Fruit fly (Drosophila melanogaster) whole organism, wandering third instar larva: ENCODE results near the gene CG9682.

Source experiments
- Abd-B ChIP-seq: fragments of >200 bp; optimal IDR thresholded peaks from 2 replicates; lab custom pipeline; 2017; ENCODE audit warnings: missing biosample characterization, missing genetic modification characterization
- CG32264 ChIP-seq: fragments of 200-800 bp; sonication (Bioruptor generic); optimal IDR thresholded peaks from 2 replicates; lab custom pipeline; 2016; ENCODE audit warnings: missing biosample characterization, missing genetic modification characterization
- CG9705 ChIP-seq: fragments of 200-800 bp; sonication (Bioruptor generic); optimal IDR thresholded peaks from 2 replicates; lab custom pipeline; 2018; ENCODE audit warnings: missing biosample characterization, mild to moderate bottlenecking, missing genetic modification characterization
- CrebA ChIP-seq: fragments of 200-800 bp; sonication (Bioruptor generic); optimal IDR thresholded peaks from 2 replicates; lab custom pipeline; 2016; ENCODE audit warnings: missing biosample characterization, mild to moderate bottlenecking, missing genetic modification characterization, borderline replicate concordance
- Dfd ChIP-seq: fragments of >200 bp; optimal IDR thresholded peaks from 2 replicates; lab custom pipeline; 2017; ENCODE audit warnings: missing biosample characterization, missing genetic modification characterization
- Dif ChIP-seq: fragments of 200-275, 200-300 bp; sonication (Bioruptor generic); optimal IDR thresholded peaks from 2 replicates; lab custom pipeline; 2018; ENCODE audit warnings: missing biosample characterization, missing genetic modification characterization; ENCODE audit not compliant: partially characterized antibody
- GATAd ChIP-seq: sonication (Bioruptor generic); optimal IDR thresholded peaks from 2 replicates; lab custom pipeline; 2016; ENCODE audit warnings: missing biosample characterization, missing genetic modification characterization
- HLH106 ChIP-seq: fragments of 200-800 bp; optimal IDR thresholded peaks from 3 replicates; lab custom pipeline; 2019; ENCODE audit warnings: missing biosample characterization, mild to moderate bottlenecking, missing genetic modification characterization, moderate library complexity
- Hnf4 ChIP-seq: fragments of 200-800 bp; sonication (Bioruptor generic); optimal IDR thresholded peaks from 2 replicates; lab custom pipeline; 2016; ENCODE audit warnings: missing biosample characterization, mild to moderate bottlenecking, missing genetic modification characterization
- Hr78 ChIP-seq: fragments of >200 bp; optimal IDR thresholded peaks from 2 replicates; lab custom pipeline; 2017; ENCODE audit warnings: missing biosample characterization, missing genetic modification characterization
- Hr83 ChIP-seq: fragments of 200-300 bp; sonication (Bioruptor generic); optimal IDR thresholded peaks from 2 replicates; lab custom pipeline; 2016; ENCODE audit warnings: missing biosample characterization, mild to moderate bottlenecking, missing genetic modification characterization, moderate library complexity; ENCODE audit not compliant: poor library complexity, severe bottlenecking
- Jra ChIP-seq: sonication (Bioruptor generic); optimal IDR thresholded peaks from 2 replicates; lab custom pipeline; 2016; ENCODE audit warnings: missing biosample characterization, missing genetic modification characterization
- Mio ChIP-seq: sonication (Bioruptor generic); optimal IDR thresholded peaks from 2 replicates; lab custom pipeline; 2016; ENCODE audit warnings: missing biosample characterization, missing genetic modification characterization
- Myc ChIP-seq: fragments of >200 bp; optimal IDR thresholded peaks from 2 replicates; lab custom pipeline; 2017
- N ChIP-seq: fragments of >200 bp; optimal IDR thresholded peaks from 2 replicates; lab custom pipeline; 2018; ENCODE audit warnings: missing biosample characterization, missing external identifiers, missing genetic modification characterization
- OdsH ChIP-seq: fragments of 200-800 bp; sonication (Bioruptor generic); optimal IDR thresholded peaks from 2 replicates; lab custom pipeline; 2016; ENCODE audit warnings: missing biosample characterization, mild to moderate bottlenecking, missing genetic modification characterization
- Rel ChIP-seq, 2 experiments: fragments of 200-800 bp; sonication (Bioruptor generic) in 1 of 2; optimal IDR thresholded peaks; 2 replicates in 1 of 2; 3 replicates in 1 of 2; lab custom pipeline; 2016 to 2019; ENCODE audit warnings: mild to moderate bottlenecking in 2 of 2, missing biosample characterization in 2 of 2, missing genetic modification characterization in 2 of 2, moderate library complexity in 1 of 2
- Sp1 ChIP-seq: fragments of 200-800 bp; sonication (Bioruptor generic); optimal IDR thresholded peaks from 3 replicates; lab custom pipeline; 2019; ENCODE audit warnings: missing biosample characterization, mild to moderate bottlenecking, missing genetic modification characterization, moderate library complexity
- Vsx2 ChIP-seq: fragments of 200-300, 225-300 bp; sonication (Bioruptor generic); optimal IDR thresholded peaks from 2 replicates; lab custom pipeline; 2018; ENCODE audit warnings: missing biosample characterization, missing genetic modification characterization; ENCODE audit not compliant: partially characterized antibody
- br ChIP-seq: fragments of 200-800 bp; sonication (Bioruptor generic); optimal IDR thresholded peaks from 2 replicates; lab custom pipeline; 2016; ENCODE audit warnings: missing biosample characterization, missing genetic modification characterization
- brk ChIP-seq: fragments of 200-800 bp; sonication (Bioruptor generic); optimal IDR thresholded peaks from 2 replicates; lab custom pipeline; 2016; ENCODE audit warnings: missing biosample characterization, mild to moderate bottlenecking, missing genetic modification characterization
- dl ChIP-seq, 2 experiments: fragments of 175-275, 200-275 bp in 1 of 2; fragments of 200-275 bp in 1 of 2; sonication (Bioruptor generic); optimal IDR thresholded peaks; lab custom pipeline; 2018; ENCODE audit warnings: mild to moderate bottlenecking in 2 of 2, missing biosample characterization in 2 of 2, missing genetic modification characterization in 2 of 2, moderate library complexity in 2 of 2; ENCODE audit not compliant: partially characterized antibody in 2 of 2, insufficient read depth in 1 of 2
- dmrt93B ChIP-seq: fragments of 200-800 bp; sonication (Bioruptor generic); optimal IDR thresholded peaks from 2 replicates; lab custom pipeline; 2018; ENCODE audit warnings: missing biosample characterization, mild to moderate bottlenecking, missing genetic modification characterization
- dsf ChIP-seq: sonication (Bioruptor generic); optimal IDR thresholded peaks from 2 replicates; lab custom pipeline; 2016; ENCODE audit warnings: missing biosample characterization, missing genetic modification characterization, borderline replicate concordance
- ey ChIP-seq: fragments of 200-800 bp; sonication (Bioruptor generic); optimal IDR thresholded peaks from 2 replicates; lab custom pipeline; 2016; ENCODE audit warnings: missing biosample characterization, missing genetic modification characterization
- foxo ChIP-seq, 2 experiments: fragments of 200-800 bp; sonication (Bioruptor generic); optimal IDR thresholded peaks; 2 replicates in 1 of 2; 3 replicates in 1 of 2; lab custom pipeline; 2016 to 2017; ENCODE audit warnings: missing biosample characterization in 2 of 2, missing genetic modification characterization in 2 of 2
- fru ChIP-seq: fragments of 200-800 bp; sonication (Bioruptor generic); optimal IDR thresholded peaks from 3 replicates; lab custom pipeline; 2016; ENCODE audit warnings: missing biosample characterization, mild to moderate bottlenecking, missing genetic modification characterization
- h ChIP-seq: fragments of 200-800 bp; sonication (Bioruptor generic); optimal IDR thresholded peaks from 3 replicates; lab custom pipeline; 2016; ENCODE audit warnings: missing biosample characterization, mild to moderate bottlenecking, missing genetic modification characterization
- jim ChIP-seq: fragments of 175-275, 200-325 bp; sonication (Bioruptor generic); optimal IDR thresholded peaks from 2 replicates; lab custom pipeline; 2016; ENCODE audit warnings: missing biosample characterization, mild to moderate bottlenecking, missing genetic modification characterization
- lola ChIP-seq: fragments of >200 bp; optimal IDR thresholded peaks from 2 replicates; lab custom pipeline; 2017; ENCODE audit warnings: missing biosample characterization, missing genetic modification characterization
- pan ChIP-seq: fragments of >200 bp; optimal IDR thresholded peaks from 2 replicates; lab custom pipeline; 2017
- psq ChIP-seq: fragments of 200-800 bp; sonication (Bioruptor generic); optimal IDR thresholded peaks from 3 replicates; lab custom pipeline; 2017; ENCODE audit warnings: missing biosample characterization, mild to moderate bottlenecking, missing genetic modification characterization, moderate library complexity
- rgr ChIP-seq: fragments of 200-800 bp; sonication (Bioruptor generic); optimal IDR thresholded peaks from 3 replicates; lab custom pipeline; 2016; ENCODE audit warnings: missing biosample characterization, mild to moderate bottlenecking, missing genetic modification characterization
- sage ChIP-seq: fragments of 200-800 bp; sonication (Bioruptor generic); optimal IDR thresholded peaks from 2 replicates; lab custom pipeline; 2016; ENCODE audit warnings: missing biosample characterization, mild to moderate bottlenecking, missing genetic modification characterization
- sv ChIP-seq: fragments of 200-800 bp; sonication (Bioruptor generic); optimal IDR thresholded peaks from 3 replicates; lab custom pipeline; 2016; ENCODE audit warnings: missing biosample characterization, missing genetic modification characterization
- tai ChIP-seq: sonication (Bioruptor generic); optimal IDR thresholded peaks from 2 replicates; lab custom pipeline; 2016; ENCODE audit warnings: missing biosample characterization, missing genetic modification characterization
- usp ChIP-seq: fragments of >200 bp; optimal IDR thresholded peaks from 2 replicates; lab custom pipeline; 2017; ENCODE audit warnings: missing biosample characterization, missing genetic modification characterization
- woc ChIP-seq: sonication (Bioruptor generic); optimal IDR thresholded peaks from 2 replicates; lab custom pipeline; 2016; ENCODE audit warnings: missing biosample characterization, mild to moderate bottlenecking, missing genetic modification characterization

The CG9682 gene

DNA sequence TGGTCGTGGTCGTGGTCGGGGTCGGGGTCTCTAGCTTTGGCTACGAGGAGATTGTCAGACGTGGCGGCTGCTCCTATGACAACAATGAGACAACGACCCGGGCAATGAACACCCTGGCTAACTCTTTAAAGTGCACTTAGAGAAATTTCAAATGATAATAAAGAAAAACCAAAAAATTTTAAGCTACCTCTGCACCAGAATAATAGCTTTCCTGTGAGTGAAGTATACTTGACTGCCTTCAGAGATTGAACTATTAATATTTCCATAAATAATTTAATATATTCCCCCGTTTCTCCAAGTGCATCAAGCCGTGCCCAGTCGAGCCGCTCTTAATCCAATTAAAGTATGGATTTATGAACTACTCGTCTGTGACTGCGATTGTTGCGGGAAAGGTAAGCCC lies 13.0 kb downstream of the CG9682 start:
- TF ChIP-seq HLH106, result peak; percentile 52
- peak; percentile 24 for TF ChIP-seq Hnf4 (GFP tag; lab: Kevin White, UChicago)
- TF ChIP-seq fru (GFP tag; lab: Kevin White, UChicago), result peak; percentile 40
- TF ChIP-seq usp (GFP tag; lab: Kevin White, UChicago), result no peak
- TF ChIP-seq rgr (GFP tag; lab: Kevin White, UChicago), result peak; percentile 23
- peak; percentile 24 for TF ChIP-seq OdsH (GFP tag; lab: Kevin White, UChicago)
- TF ChIP-seq Sp1 (GFP tag; lab: Kevin White, UChicago), result peak; percentile 52
- peak; percentile 0 for TF ChIP-seq br (GFP tag; lab: Kevin White, UChicago)
- TF ChIP-seq ey (GFP tag; lab: Kevin White, UChicago), result no peak
- TF ChIP-seq h (GFP tag; lab: Kevin White, UChicago), result peak; percentile 71
- no peak for TF ChIP-seq sage (GFP tag; lab: Kevin White, UChicago)
- peak in 1 of 2 experiments; percentile 55 for TF ChIP-seq foxo (GFP tag; optimal IDR thresholded peaks at IDR 0.05; lab: Kevin White, UChicago)
- no peak for TF ChIP-seq tai (GFP tag; lab: Kevin White, UChicago)

DNA sequence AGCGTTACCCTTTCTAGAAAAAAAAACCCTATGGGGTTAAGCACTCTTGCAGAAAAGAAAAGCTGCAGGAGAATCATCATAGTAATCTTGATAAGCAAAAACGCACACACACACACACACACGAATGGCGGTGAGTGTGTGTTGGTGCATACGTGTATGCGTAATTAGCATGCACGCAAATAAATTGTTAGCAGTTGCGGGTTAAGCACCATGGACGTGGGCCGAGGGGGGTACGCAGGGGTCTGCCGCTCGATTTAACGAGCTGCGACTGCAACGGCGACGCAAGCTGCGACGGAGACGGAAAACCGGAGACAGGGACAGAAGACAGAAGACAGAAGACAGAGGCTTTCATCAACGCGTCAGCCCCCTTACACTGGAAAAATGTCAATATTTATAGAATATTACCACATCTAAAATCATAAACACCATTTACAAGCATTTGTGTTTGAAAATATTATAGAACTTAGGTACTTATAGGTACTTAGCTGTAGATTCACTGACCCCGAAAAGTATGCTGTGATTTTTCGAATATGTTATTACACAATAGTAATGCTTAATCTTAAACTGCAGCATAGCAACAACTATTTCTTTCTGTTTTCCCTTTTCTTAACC lies 14.0 kb downstream of the CG9682 start:
- TF ChIP-seq Rel (GFP tag; optimal IDR thresholded peaks at IDR 0.05; lab: Kevin White, UChicago) (no peak), Rel (tag; optimal IDR thresholded peaks at IDR 0.05; lab: Kevin White, UChicago) (no peak), Vsx2 (peak; percentile 66), lola (no peak), tai (GFP tag; lab: Kevin White, UChicago) (no peak), HLH106 (no peak), CG32264 (GFP tag; lab: Kevin White, UChicago) (no peak)
- TF ChIP-seq, all 38 proteins: peak for 1

DNA sequence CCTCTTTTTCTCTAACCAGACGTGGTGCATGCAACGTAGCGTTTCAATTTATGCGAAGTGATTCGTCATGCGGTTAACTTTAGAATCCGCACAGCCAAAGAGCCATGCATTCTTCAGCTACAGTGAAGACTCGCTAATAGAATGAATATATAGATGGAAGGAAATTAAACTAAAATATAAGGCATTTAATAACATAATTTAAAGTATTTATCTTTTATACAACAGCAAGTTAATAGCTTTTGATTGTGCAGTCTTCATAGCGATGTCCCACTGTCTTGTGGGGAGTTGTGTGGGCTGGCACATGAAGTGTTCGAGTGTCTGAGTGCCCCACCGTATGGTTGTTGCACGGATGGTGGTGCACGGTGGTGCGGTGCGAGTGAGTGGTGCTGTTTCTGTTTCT lies 14.7 kb downstream of the CG9682 start:
- TF ChIP-seq ey (GFP tag; lab: Kevin White, UChicago) (peak; percentile 90), sage (GFP tag; lab: Kevin White, UChicago) (peak; percentile 90), HLH106 (peak; percentile 92), dmrt93B (GFP tag; lab: Kevin White, UChicago) (peak; percentile 67), Dif (GFP tag; lab: Kevin White, UChicago) (no peak), sv (peak; percentile 34), brk (GFP tag; lab: Kevin White, UChicago) (peak; percentile 91), woc (peak; percentile 80), h (GFP tag; lab: Kevin White, UChicago) (peak; percentile 92), Jra (peak; percentile 76), jim (GFP tag; lab: Kevin White, UChicago) (no peak), Sp1 (GFP tag; lab: Kevin White, UChicago) (peak; percentile 89), CG32264 (GFP tag; lab: Kevin White, UChicago) (peak; percentile 76), Abd-B (GFP tag; lab: Kevin White, UChicago) (no peak), tai (GFP tag; lab: Kevin White, UChicago) (peak; percentile 84), dl (GFP tag; optimal IDR thresholded peaks at IDR 0.05; lab: Kevin White, UChicago; ENCODE audit: insufficient read depth in 1 of 2, partially characterized antibody in 2 of 2) (no peak), dsf (GFP tag; lab: Kevin White, UChicago) (peak; percentile 20), N (no peak), Vsx2 (no peak), OdsH (GFP tag; lab: Kevin White, UChicago) (peak; percentile 90), br (GFP tag; lab: Kevin White, UChicago) (peak; percentile 89), foxo (GFP tag; optimal IDR thresholded peaks at IDR 0.05; lab: Kevin White, UChicago) (peak; percentile 45 to 91), CG9705 (GFP tag; lab: Kevin White, UChicago) (peak; percentile 84), fru (GFP tag; lab: Kevin White, UChicago) (peak; percentile 88), CrebA (peak; percentile 82), Dfd (no peak), GATAd (peak; percentile 61), Myc (lab: Kevin White, UChicago) (no peak), Hnf4 (GFP tag; lab: Kevin White, UChicago) (peak; percentile 92), psq (GFP tag; lab: Kevin White, UChicago) (peak; percentile 87), lola (no peak), Hr78 (GFP tag; lab: Kevin White, UChicago) (no peak), pan (lab: Kevin White, UChicago) (no peak), Mio (GFP tag; lab: Kevin White, UChicago) (peak; percentile 16), Hr83 (GFP tag; lab: Kevin White, UChicago) (no peak), Rel (GFP tag; optimal IDR thresholded peaks at IDR 0.05; lab: Kevin White, UChicago) (no peak), Rel (tag; optimal IDR thresholded peaks at IDR 0.05; lab: Kevin White, UChicago) (peak; percentile 75), usp (GFP tag; lab: Kevin White, UChicago) (no peak), rgr (GFP tag; lab: Kevin White, UChicago) (peak; percentile 92)
